Fruit fly (Drosophila melanogaster) whole organism, embryonic: ENCODE measurements around the gene Pvf3.

Experiments
- Aef1 ChIP-seq: fragments of 200-800 bp; sonication (Bioruptor generic); IDR thresholded peaks from 3 replicates; pipeline ENCODE4 v1.3.6; 2022; ENCODE audit warnings: missing biosample characterization, missing genetic modification characterization
- Bdp1 ChIP-seq: fragments of 200-800 bp; sonication (Bioruptor generic); optimal IDR thresholded peaks from 3 replicates; lab custom pipeline; 2016; ENCODE audit warnings: missing biosample characterization, missing genetic modification characterization
- CG10462 ChIP-seq: fragments of 200-800 bp; sonication (Bioruptor generic); optimal IDR thresholded peaks from 2 replicates; lab custom pipeline; 2016; ENCODE audit warnings: missing biosample characterization, missing genetic modification characterization
- CG10979 ChIP-seq: fragments of 200-800 bp; sonication (Bioruptor generic); optimal IDR thresholded peaks from 2 replicates; lab custom pipeline; 2018; ENCODE audit warnings: missing biosample characterization, mild to moderate bottlenecking, missing genetic modification characterization, moderate library complexity
- CG11398 ChIP-seq: fragments of 200-800 bp; sonication (Bioruptor generic); optimal IDR thresholded peaks from 2 replicates; lab custom pipeline; 2016; ENCODE audit warnings: missing biosample characterization, missing genetic modification characterization
- CG11504 ChIP-seq: fragments of 200-800 bp; sonication (Bioruptor generic); optimal IDR thresholded peaks from 3 replicates; lab custom pipeline; 2019; ENCODE audit warnings: missing biosample characterization, mild to moderate bottlenecking, missing genetic modification characterization, moderate library complexity
- CG11695 ChIP-seq: fragments of 200-800 bp; sonication (Bioruptor generic); IDR thresholded peaks from 3 replicates; pipeline ENCODE4 v1.3.6; 2022; ENCODE audit warnings: missing biosample characterization, missing genetic modification characterization
- CG12391 ChIP-seq: fragments of 200-800 bp; sonication (Bioruptor generic); optimal IDR thresholded peaks from 3 replicates; lab custom pipeline; 2018; ENCODE audit warnings: missing biosample characterization, mild to moderate bottlenecking, missing genetic modification characterization, moderate library complexity
- CG12942 ChIP-seq: fragments of 200-800 bp; sonication (Bioruptor generic); optimal IDR thresholded peaks from 3 replicates; lab custom pipeline; 2016; ENCODE audit warnings: missing biosample characterization, missing genetic modification characterization
- CG13424 ChIP-seq: fragments of 200-800 bp; sonication (Bioruptor generic); optimal IDR thresholded peaks from 2 replicates; lab custom pipeline; 2019; ENCODE audit warnings: missing biosample characterization, mild to moderate bottlenecking, missing genetic modification characterization, moderate library complexity
- CG13775 ChIP-seq: fragments of 200-800 bp; sonication (Bioruptor generic); optimal IDR thresholded peaks from 3 replicates; lab custom pipeline; 2017; ENCODE audit warnings: missing biosample characterization, mild to moderate bottlenecking, missing genetic modification characterization
- CG18011 ChIP-seq: fragments of 200-800 bp; sonication (Bioruptor generic); optimal IDR thresholded peaks from 2 replicates; lab custom pipeline; 2017; ENCODE audit warnings: missing biosample characterization, missing genetic modification characterization, mild to moderate bottlenecking, moderate library complexity, missing genotype
- CG18262 ChIP-seq: fragments of 200-800 bp; optimal IDR thresholded peaks from 3 replicates; lab custom pipeline; 2019; ENCODE audit warnings: missing biosample characterization, mild to moderate bottlenecking, missing genetic modification characterization, moderate library complexity
- CG18476 ChIP-seq: fragments of 200-800 bp; sonication (Bioruptor generic); optimal IDR thresholded peaks from 2 replicates; lab custom pipeline; 2016; ENCODE audit warnings: missing biosample characterization, mild to moderate bottlenecking, missing genetic modification characterization
- CG18764 ChIP-seq: fragments of 200-800 bp; sonication (Bioruptor generic); optimal IDR thresholded peaks from 3 replicates; lab custom pipeline; 2016; ENCODE audit warnings: missing biosample characterization, missing genetic modification characterization
- CG2678 ChIP-seq: fragments of 200-800 bp; sonication (Bioruptor generic); optimal IDR thresholded peaks from 3 replicates; lab custom pipeline; 2019; ENCODE audit warnings: missing biosample characterization, mild to moderate bottlenecking, missing genetic modification characterization, moderate library complexity
- CG4282 ChIP-seq: fragments of 200-800 bp; sonication (Bioruptor generic); optimal IDR thresholded peaks from 2 replicates; lab custom pipeline; 2016; ENCODE audit warnings: missing biosample characterization, missing genetic modification characterization
- CG43689 ChIP-seq: fragments of 200-800 bp; sonication (Bioruptor generic); IDR thresholded peaks from 2 replicates; pipeline ENCODE4 v1.3.6; 2022; ENCODE audit warnings: missing biosample characterization, missing genetic modification characterization
- CG4404 ChIP-seq: fragments of 200-800 bp; sonication (Bioruptor generic); IDR thresholded peaks from 2 replicates; pipeline ENCODE4 v1.3.6; 2022; ENCODE audit warnings: missing biosample characterization, missing genetic modification characterization
- CG4707 ChIP-seq: fragments of 200-800 bp; sonication (Bioruptor generic); optimal IDR thresholded peaks from 2 replicates; lab custom pipeline; 2018; ENCODE audit warnings: missing biosample characterization, mild to moderate bottlenecking, missing genetic modification characterization, moderate library complexity
- CG6254 ChIP-seq: fragments of 200-800 bp; sonication (Bioruptor generic); optimal IDR thresholded peaks from 3 replicates; lab custom pipeline; 2017; ENCODE audit warnings: mild to moderate bottlenecking, missing biosample characterization, missing genetic modification reagents, missing genetic modification characterization
- CG7839 ChIP-seq: fragments of 200-800 bp; sonication (Bioruptor generic); optimal IDR thresholded peaks from 3 replicates; lab custom pipeline; 2018; ENCODE audit warnings: missing biosample characterization, mild to moderate bottlenecking, missing genetic modification characterization, moderate library complexity
- CG7928 ChIP-seq: fragments of 200-800 bp; sonication (Bioruptor generic); optimal IDR thresholded peaks from 2 replicates; lab custom pipeline; 2017; ENCODE audit warnings: missing biosample characterization, mild to moderate bottlenecking, missing genetic modification characterization
- CG7963 ChIP-seq: fragments of 200-800 bp; sonication (Bioruptor generic); IDR thresholded peaks from 3 replicates; pipeline ENCODE4 v1.3.6; 2022; ENCODE audit warnings: missing biosample characterization, missing genetic modification characterization; ENCODE audit not compliant: partially characterized antibody
- CG8944 ChIP-seq: fragments of 200-800 bp; sonication (Bioruptor generic); optimal IDR thresholded peaks from 3 replicates; lab custom pipeline; 2016; ENCODE audit warnings: missing biosample characterization, missing genetic modification characterization
- CG9609 ChIP-seq: fragments of 200-800 bp; sonication (Bioruptor generic); optimal IDR thresholded peaks from 3 replicates; lab custom pipeline; 2016; ENCODE audit warnings: missing biosample characterization, missing genetic modification characterization
- CTCF ChIP-seq: fragments of 200-800 bp; sonication (Bioruptor generic); optimal IDR thresholded peaks from 2 replicates; lab custom pipeline; 2017; ENCODE audit warnings: missing biosample characterization, mild to moderate bottlenecking, missing genetic modification characterization, moderate library complexity
- Camta ChIP-seq: fragments of 200-800 bp; sonication (Bioruptor generic); optimal IDR thresholded peaks from 2 replicates; lab custom pipeline; 2016; ENCODE audit warnings: missing biosample characterization, missing genetic modification characterization
- Drgx ChIP-seq: fragments of 200-800 bp; sonication (Bioruptor generic); IDR thresholded peaks from 2 replicates; pipeline ENCODE4 v1.3.6; 2022; ENCODE audit warnings: missing biosample characterization, missing genetic modification characterization
- ERR ChIP-seq: fragments of 200-800 bp; sonication (Bioruptor generic); optimal IDR thresholded peaks from 2 replicates; lab custom pipeline; 2016; ENCODE audit warnings: missing biosample characterization, missing genetic modification characterization
- Hr39 ChIP-seq: fragments of >200 bp; optimal IDR thresholded peaks from 2 replicates; lab custom pipeline; 2017
- Lhr ChIP-seq: fragments of 200-800 bp; sonication (Bioruptor generic); optimal IDR thresholded peaks from 3 replicates; lab custom pipeline; 2017; ENCODE audit warnings: mild to moderate bottlenecking, missing biosample characterization, missing genetic modification reagents, missing genetic modification characterization
- MTF-1 ChIP-seq: fragments of 200-800 bp; sonication (Bioruptor generic); optimal IDR thresholded peaks from 2 replicates; lab custom pipeline; 2018; ENCODE audit warnings: missing biosample characterization, mild to moderate bottlenecking, missing genetic modification characterization, borderline replicate concordance
- Mes4 ChIP-seq: fragments of 200-800 bp; sonication (Bioruptor generic); optimal IDR thresholded peaks from 2 replicates; lab custom pipeline; 2016; ENCODE audit warnings: missing biosample characterization, missing genetic modification characterization
- NK7.1 ChIP-seq: fragments of 200-800 bp; sonication (Bioruptor generic); optimal IDR thresholded peaks from 3 replicates; lab custom pipeline; 2016; ENCODE audit warnings: missing biosample characterization, missing genetic modification characterization
- Sry-δ ChIP-seq: fragments of 200-800 bp; sonication (Bioruptor generic); optimal IDR thresholded peaks from 2 replicates; lab custom pipeline; 2016; ENCODE audit warnings: missing biosample characterization, missing genetic modification characterization
- Ssrp ChIP-seq: fragments of 200-800 bp; sonication (Bioruptor generic); optimal IDR thresholded peaks from 2 replicates; lab custom pipeline; 2018; ENCODE audit warnings: missing biosample characterization, mild to moderate bottlenecking, missing genetic modification characterization, moderate library complexity
- Stat92E ChIP-seq, 3 experiments: fragments of >200 bp in 2 of 3; fragments of 200-800 bp in 1 of 3; sonication (Bioruptor generic) in 1 of 3; optimal IDR thresholded peaks; 2 replicates each; lab custom pipeline; 2017 to 2019; ENCODE audit warnings: missing biosample characterization in 3 of 3, missing genetic modification characterization in 3 of 3, mild to moderate bottlenecking in 1 of 3, moderate library complexity in 1 of 3
- ara ChIP-seq: fragments of 200-800 bp; sonication (Bioruptor generic); IDR thresholded peaks from 2 replicates; pipeline ENCODE4 v1.3.6; 2022; ENCODE audit warnings: missing biosample characterization, missing genetic modification characterization
- ase ChIP-seq: fragments of 200-800 bp; sonication (Bioruptor generic); IDR thresholded peaks from 3 replicates; pipeline ENCODE4 v1.3.6; 2022; ENCODE audit warnings: missing biosample characterization, missing genetic modification characterization
- ems ChIP-seq: fragments of 200-800 bp; sonication (Bioruptor generic); optimal IDR thresholded peaks from 3 replicates; lab custom pipeline; 2016; ENCODE audit warnings: missing biosample characterization, missing genetic modification characterization
- fd96Cb ChIP-seq: fragments of 200-800 bp; sonication (Bioruptor generic); optimal IDR thresholded peaks from 2 replicates; lab custom pipeline; 2018; ENCODE audit warnings: missing biosample characterization, mild to moderate bottlenecking, missing genetic modification characterization, moderate library complexity
- gcm2 ChIP-seq: fragments of 200-800 bp; sonication (Bioruptor generic); optimal IDR thresholded peaks from 2 replicates; lab custom pipeline; 2016; ENCODE audit warnings: missing biosample characterization, missing genetic modification characterization
- gt ChIP-seq: fragments of 200-800 bp; sonication (Bioruptor generic); IDR thresholded peaks from 2 replicates; pipeline ENCODE4 v1.3.6; 2022; ENCODE audit warnings: missing biosample characterization, missing genetic modification characterization
- hb ChIP-seq: fragments of 200-800 bp; sonication (Bioruptor generic); IDR thresholded peaks from 3 replicates; pipeline ENCODE4 v1.3.6; 2022; ENCODE audit warnings: missing biosample characterization, missing genetic modification characterization; ENCODE audit not compliant: partially characterized antibody
- ken ChIP-seq: fragments of 200-800 bp; sonication (Bioruptor generic); IDR thresholded peaks from 3 replicates; pipeline ENCODE4 v1.3.6; 2022; ENCODE audit warnings: missing biosample characterization, missing genetic modification characterization
- sisA ChIP-seq: fragments of 200-800 bp; sonication (Bioruptor generic); IDR thresholded peaks from 2 replicates; pipeline ENCODE4 v1.3.6; 2022; ENCODE audit warnings: missing biosample characterization, missing genetic modification characterization
- so ChIP-seq: fragments of 200-800 bp; sonication (Bioruptor generic); IDR thresholded peaks from 3 replicates; pipeline ENCODE4 v1.3.6; 2022; ENCODE audit warnings: missing biosample characterization, missing genetic modification characterization
- stwl ChIP-seq: fragments of 200-800 bp; sonication (Bioruptor generic); optimal IDR thresholded peaks from 3 replicates; lab custom pipeline; 2018; ENCODE audit warnings: missing biosample characterization, mild to moderate bottlenecking, missing genetic modification characterization, moderate library complexity
- trem ChIP-seq: fragments of 200-800 bp; optimal IDR thresholded peaks from 3 replicates; lab custom pipeline; 2019; ENCODE audit warnings: missing biosample characterization, mild to moderate bottlenecking, missing genetic modification characterization, moderate library complexity
- zf30C ChIP-seq: fragments of 200-800 bp; sonication (Bioruptor generic); optimal IDR thresholded peaks from 3 replicates; lab custom pipeline; 2018; ENCODE audit warnings: missing biosample characterization, mild to moderate bottlenecking, missing genetic modification characterization
- zfh1 ChIP-seq: fragments of 200-800 bp; sonication (Bioruptor generic); IDR thresholded peaks from 3 replicates; pipeline ENCODE4 v1.3.6; 2022; ENCODE audit warnings: missing biosample characterization, missing genetic modification characterization

Gene Pvf3

DNA sequence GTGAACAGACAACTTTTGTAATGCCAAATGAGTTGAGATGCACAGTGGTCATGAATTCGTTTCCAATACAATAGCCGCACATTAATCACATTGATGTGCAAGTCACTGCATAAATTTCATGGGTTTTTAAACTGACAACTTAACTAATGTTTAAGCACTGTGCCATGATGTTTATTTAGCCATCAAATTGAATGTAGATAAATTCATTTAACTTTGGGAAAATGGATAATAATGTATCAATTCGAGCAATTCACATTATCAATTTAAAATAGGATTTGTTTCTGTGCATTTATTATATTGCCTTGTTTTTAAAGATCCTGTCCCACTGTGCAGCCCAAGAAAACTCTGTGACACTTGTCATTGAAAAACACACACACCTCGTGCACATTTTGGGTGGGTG is 9.4 kb downstream of the Pvf3 start (continued):
- no peak for TF ChIP-seq ERR (GFP tag; lab: Kevin White, UChicago)
- TF ChIP-seq gcm2 (GFP tag; lab: Kevin White, UChicago): no peak
- TF ChIP-seq ken (GFP tag; lab: Robert Waterston, UW): peak; percentile 53; the same call in 1 of the 3 replicates
- TF ChIP-seq ase: 0 out of 3 replicates have a peak, but pooled peaks have one; percentile 5
- TF ChIP-seq CG4404 (GFP tag; lab: Robert Waterston, UW): peak; percentile 61
- TF ChIP-seq CG7839 (tag; lab: Kevin White, UChicago): peak; percentile 84
- TF ChIP-seq sisA (GFP tag; lab: Robert Waterston, UW): peak; percentile 68
- peak; percentile 53; the same call in 2 of the 3 replicates for TF ChIP-seq Aef1 (GFP tag; lab: Robert Waterston, UW)
- peak; percentile 56 for TF ChIP-seq CG12942 (GFP tag; lab: Kevin White, UChicago)
- TF ChIP-seq trem (tag; lab: Kevin White, UChicago): peak; percentile 67
- peak; percentile 78 for TF ChIP-seq ara (GFP tag; lab: Robert Waterston, UW)
- no peak for TF ChIP-seq MTF-1 (GFP tag; lab: Kevin White, UChicago)
- peak; percentile 54 for TF ChIP-seq NK7.1 (GFP tag; lab: Kevin White, UChicago)
- TF ChIP-seq zf30C: no peak
- TF ChIP-seq Sry-δ: peak; percentile 26
- peak; percentile 53 for TF ChIP-seq Bdp1 (GFP tag; lab: Kevin White, UChicago)
- peak; percentile 20 for TF ChIP-seq stwl
- TF ChIP-seq CG4282: peak; percentile 35
- TF ChIP-seq CG18262 (tag; lab: Kevin White, UChicago): peak; percentile 89
- TF ChIP-seq CG4707 (GFP tag; lab: Kevin White, UChicago): peak; percentile 65
- TF ChIP-seq CG8944: peak; percentile 57
- no peak for TF ChIP-seq CG7928 (GFP tag; lab: Kevin White, UChicago)
- TF ChIP-seq Camta (GFP tag; lab: Kevin White, UChicago): peak; percentile 76
- peak; percentile 86; the same call in 2 of the 3 replicates for TF ChIP-seq so (GFP tag; lab: Robert Waterston, UW)
- peak; percentile 79 for TF ChIP-seq CG13424 (tag; lab: Kevin White, UChicago)
- TF ChIP-seq Hr39: no peak
- TF ChIP-seq CTCF (GFP tag; lab: Kevin White, UChicago): peak; percentile 32
- TF ChIP-seq zfh1: peak; percentile 68; the same call in 2 of the 3 replicates
- TF ChIP-seq Ssrp: peak; percentile 80
- peak; percentile 89 for TF ChIP-seq CG11504 (tag; lab: Kevin White, UChicago)
- no peak for TF ChIP-seq CG18011 (GFP tag; lab: Kevin White, UChicago)
- TF ChIP-seq Drgx (GFP tag; lab: Robert Waterston, UW): peak; percentile 74
- TF ChIP-seq CG2678 (tag; lab: Kevin White, UChicago): peak; percentile 78
- TF ChIP-seq fd96Cb (tag; lab: Kevin White, UChicago): peak; percentile 82
- peak; percentile 77 for TF ChIP-seq CG11695
- TF ChIP-seq gt (GFP tag; lab: Robert Waterston, UW): no peak
- peak; percentile 82 for TF ChIP-seq CG12391 (tag; lab: Kevin White, UChicago)
- peak; percentile 69 for TF ChIP-seq ems (GFP tag; lab: Kevin White, UChicago)
- no peak for TF ChIP-seq CG7963 (GFP tag; lab: Robert Waterston, UW)
- peak; percentile 29 for TF ChIP-seq CG18476 (GFP tag; lab: Kevin White, UChicago)
- TF ChIP-seq CG10979 (tag; lab: Kevin White, UChicago): peak; percentile 83
- no peak for TF ChIP-seq Stat92E (GFP tag; optimal IDR thresholded peaks at IDR 0.05; lab: Kevin White, UChicago)
- peak; percentile 60 for TF ChIP-seq CG6254 (GFP tag; lab: Kevin White, UChicago)
- TF ChIP-seq CG13775 (GFP tag; lab: Kevin White, UChicago): peak; percentile 43
- peak; percentile 82 for TF ChIP-seq Mes4 (GFP tag; lab: Kevin White, UChicago)
- peak; percentile 52 for TF ChIP-seq CG18764 (GFP tag; lab: Kevin White, UChicago)
- TF ChIP-seq CG43689: no peak
- peak; percentile 58 for TF ChIP-seq CG9609
- peak; percentile 47 for TF ChIP-seq CG10462 (GFP tag; lab: Kevin White, UChicago)
- TF ChIP-seq CG11398 (GFP tag; lab: Kevin White, UChicago): peak; percentile 49
- peak; percentile 38 for TF ChIP-seq Lhr (GFP tag; lab: Kevin White, UChicago)
- TF ChIP-seq hb (GFP tag; lab: Robert Waterston, UW): no peak
